Fruit fly (Drosophila melanogaster) whole organism, prepupa: Measurements from ENCODE around the gene Mics1.

Experiments
- OdsH ChIP-seq: fragments of 200-800 bp; sonication (Bioruptor generic); optimal IDR thresholded peaks from 3 replicates; lab custom pipeline; 2016; ENCODE audit warnings: missing biosample characterization, missing genetic modification characterization
- pdm3 ChIP-seq: fragments of 200-800 bp; sonication (Bioruptor generic); optimal IDR thresholded peaks from 3 replicates; lab custom pipeline; 2016; ENCODE audit warnings: missing biosample characterization, missing genetic modification characterization
- vri ChIP-seq: fragments of 200-800 bp; sonication (Bioruptor generic); optimal IDR thresholded peaks from 3 replicates; lab custom pipeline; 2016; ENCODE audit warnings: missing biosample characterization, mild to moderate bottlenecking, missing genetic modification characterization

- TF ChIP-seq OdsH (GFP tag; lab: Kevin White, UChicago) = no peak
- no peak for TF ChIP-seq pdm3 (GFP tag; lab: Kevin White, UChicago)
- TF ChIP-seq vri = peak; percentile 5
These were observed 33.4 kb upstream of the Mics1 start for dm6 chr3R:7535606-7536005.
